Fruit fly (Drosophila melanogaster) whole organism, pupa: Measurements from ENCODE around the gene RapGAP1.

Experiments used
- CG12605 ChIP-seq: fragments of 200-800 bp; sonication (Bioruptor generic); IDR thresholded peaks from 2 replicates; pipeline ENCODE4 v1.3.6; 2022; ENCODE audit warnings: missing biosample characterization, missing genetic modification characterization
- CG13204 ChIP-seq: fragments of 200-800 bp; sonication (Bioruptor generic); optimal IDR thresholded peaks from 2 replicates; lab custom pipeline; 2018; ENCODE audit warnings: missing biosample characterization, mild to moderate bottlenecking, missing genetic modification characterization, moderate library complexity
- CG34367 ChIP-seq: fragments of 200-800 bp; sonication (Bioruptor generic); optimal IDR thresholded peaks from 2 replicates; lab custom pipeline; 2018; ENCODE audit warnings: missing biosample characterization, mild to moderate bottlenecking, missing genetic modification characterization
- CG4496 ChIP-seq: fragments of 200-800 bp; sonication (Bioruptor generic); IDR thresholded peaks from 3 replicates; pipeline ENCODE4 v1.3.6; 2022; ENCODE audit warnings: missing biosample characterization, missing genetic modification characterization
- fd96Ca ChIP-seq: fragments of 200-800 bp; sonication (Bioruptor generic); IDR thresholded peaks from 3 replicates; pipeline ENCODE4 v1.3.6; 2022; ENCODE audit warnings: missing biosample characterization, missing genetic modification characterization

DNA sequence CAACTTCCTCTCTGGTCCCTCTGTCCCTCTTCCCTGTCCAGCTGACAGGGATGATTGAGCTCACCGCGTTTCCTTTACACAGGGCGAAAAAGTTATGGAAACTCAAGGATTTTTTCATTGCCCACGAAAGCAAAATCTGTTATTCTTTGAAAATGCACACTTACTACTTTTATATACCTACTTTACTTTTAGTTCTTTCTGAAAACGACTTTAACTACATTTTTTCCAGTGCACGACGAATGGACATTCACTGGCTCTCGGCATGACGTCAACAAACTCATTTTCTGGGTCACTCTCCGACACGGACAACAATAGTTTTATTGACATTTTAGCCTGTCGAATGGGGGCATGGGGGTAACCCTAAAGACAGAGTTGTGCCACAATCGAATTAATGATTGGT, 65.9 kb downstream of the RapGAP1 start:
- TF ChIP-seq CG34367 (tag; lab: Kevin White, UChicago) (peak; percentile 23), CG13204 (GFP tag; lab: Kevin White, UChicago) (no peak), fd96Ca (GFP tag; lab: Robert Waterston, UW) (peak; percentile 72), CG4496 (GFP tag; lab: Robert Waterston, UW) (peak; percentile 84), CG12605 (GFP tag; lab: Robert Waterston, UW) (peak; percentile 31; the same call in 1 of the 2 replicates)
